Worm (Caenorhabditis elegans): ENCODE measurements around the gene F14F7.7.

DNA sequence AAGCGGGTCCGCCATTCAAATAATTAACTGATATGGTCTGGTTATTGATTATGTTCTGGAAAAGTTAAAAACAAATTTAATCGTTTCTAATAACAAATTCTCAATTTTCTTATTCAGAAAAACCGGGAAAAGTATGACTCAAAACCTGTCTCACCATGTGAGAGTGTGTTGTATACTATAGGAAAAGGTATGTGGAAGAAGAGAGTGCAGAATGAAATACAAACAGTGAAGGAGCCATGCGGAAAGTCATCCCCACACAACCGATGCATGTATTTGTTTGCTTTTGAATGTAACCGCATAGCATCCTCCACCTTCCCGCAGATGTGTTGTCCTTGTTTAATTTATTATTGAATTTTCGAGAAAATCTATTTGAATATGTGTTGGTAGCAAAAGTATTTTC, 30.2 kb upstream of the F14F7.7 start, which contains the start of gene ZK1010.8:
- TF ChIP-seq tbx-7 (tag; optimal IDR thresholded peaks at IDR 0.05) = no peak
- TF ChIP-seq ztf-16 (tag; optimal IDR thresholded peaks at IDR 0.05) = no peak
- no peak for TF ChIP-seq pqm-1 (tag; optimal IDR thresholded peaks at IDR 0.05)
- TF ChIP-seq C08G9.2 (tag; optimal IDR thresholded peaks at IDR 0.05) = no peak
- TF ChIP-seq nfya-1 (tag; optimal IDR thresholded peaks at IDR 0.05) = no peak
- TF ChIP-seq sox-4 (tag; optimal IDR thresholded peaks at IDR 0.05) = no peak
- no peak for TF ChIP-seq ama-1 (optimal IDR thresholded peaks at IDR 0.05)
- no peak for TF ChIP-seq ceh-45 (GFP tag; IDR thresholded peaks at IDR 0.05)
- no peak for TF ChIP-seq odd-2 (tag; optimal IDR thresholded peaks at IDR 0.05)

Measured in whole organism, late embryonic.